Worm (Caenorhabditis elegans) whole organism, L4/young adult: ENCODE data around the gene clec-82.

Experiments used
- dao-5 ChIP-seq: sonication (generic microtip); optimal IDR thresholded peaks from 2 replicates; lab custom pipeline; 2016; ENCODE audit warnings: missing genotype, missing genetic modification characterization, moderate library complexity, missing compliant biosample characterization
- him-1 ChIP-seq: sonication (generic microtip); optimal IDR thresholded peaks from 2 replicates; lab custom pipeline; 2016; ENCODE audit warnings: missing genotype, missing genetic modification reagents, missing genetic modification characterization, missing compliant biosample characterization

- TF ChIP-seq him-1 (tag; lab: Kevin White, UChicago) (no peak), dao-5 (tag; lab: Kevin White, UChicago) (no peak)
These were observed 33.3 kb upstream of the clec-82 start for ce11 chrIV:2802193-2802592.
